Worm (Caenorhabditis elegans) whole organism, late embryonic: Measurements from ENCODE around the gene R13A1.5.

ENCODE experiments used
- F13H6.1 ChIP-seq: sonication (generic microtip); optimal IDR thresholded peaks from 2 replicates; lab custom pipeline; 2016; ENCODE audit warnings: missing genetic modification characterization, missing compliant biosample characterization
- ama-1 ChIP-seq: fragments of 150-350 bp; optimal IDR thresholded peaks from 2 replicates; lab custom pipeline; 2014
- ceh-19 ChIP-seq: fragments of 200-800 bp; sonication (Bioruptor generic); optimal IDR thresholded peaks from 2 replicates; lab custom pipeline; 2018; ENCODE audit warnings: mild to moderate bottlenecking, missing genetic modification characterization, missing compliant biosample characterization
- ceh-2 ChIP-seq: sonication (generic microtip); optimal IDR thresholded peaks from 2 replicates; lab custom pipeline; 2016; ENCODE audit warnings: missing genotype, missing genetic modification characterization, missing compliant biosample characterization
- ceh-24 ChIP-seq: sonication (generic microtip); optimal IDR thresholded peaks from 2 replicates; lab custom pipeline; 2016; ENCODE audit warnings: mild to moderate bottlenecking, missing genetic modification characterization, missing compliant biosample characterization
- ceh-30 ChIP-seq: fragments of 150-350 bp; optimal IDR thresholded peaks from 2 replicates; lab custom pipeline; 2014; ENCODE audit warnings: missing biosample characterization, missing genetic modification characterization
- ceh-31 ChIP-seq: sonication (generic microtip); optimal IDR thresholded peaks from 2 replicates; lab custom pipeline; 2016; ENCODE audit warnings: missing genetic modification characterization, missing compliant biosample characterization
- ceh-34 ChIP-seq: sonication (generic microtip); optimal IDR thresholded peaks from 2 replicates; lab custom pipeline; 2016; ENCODE audit warnings: mild to moderate bottlenecking, missing genetic modification characterization, missing compliant biosample characterization
- ceh-48 ChIP-seq: sonication (generic microtip); optimal IDR thresholded peaks from 2 replicates; lab custom pipeline; 2016; ENCODE audit warnings: missing genetic modification characterization, inconsistent platforms, missing compliant biosample characterization
- ceh-9 ChIP-seq: sonication (generic microtip); optimal IDR thresholded peaks from 2 replicates; lab custom pipeline; 2016; ENCODE audit warnings: mild to moderate bottlenecking, missing genetic modification characterization, inconsistent platforms, missing compliant biosample characterization
- dmd-4 ChIP-seq: sonication (generic microtip); optimal IDR thresholded peaks from 2 replicates; lab custom pipeline; 2016; ENCODE audit warnings: borderline replicate concordance, missing genetic modification characterization, missing compliant biosample characterization
- elt-2 ChIP-seq: sonication (generic microtip); optimal IDR thresholded peaks from 2 replicates; lab custom pipeline; 2016; ENCODE audit warnings: missing genetic modification reagents, missing genetic modification characterization, missing compliant biosample characterization
- ets-4 ChIP-seq: sonication (generic microtip); optimal IDR thresholded peaks from 2 replicates; lab custom pipeline; 2016; ENCODE audit warnings: missing genetic modification characterization, missing compliant biosample characterization
- eyg-1 ChIP-seq: sonication (generic microtip); optimal IDR thresholded peaks from 2 replicates; lab custom pipeline; 2016; ENCODE audit warnings: missing genotype, missing genetic modification characterization, missing compliant biosample characterization
- fkh-10 ChIP-seq: fragments of 150-350 bp; optimal IDR thresholded peaks from 2 replicates; lab custom pipeline; 2014; ENCODE audit warnings: missing biosample characterization, missing genetic modification reagents, missing genetic modification characterization
- fkh-6 ChIP-seq: sonication (generic microtip); optimal IDR thresholded peaks from 2 replicates; lab custom pipeline; 2016; ENCODE audit warnings: missing genetic modification characterization, missing compliant biosample characterization
- hlh-6 ChIP-seq: sonication (generic microtip); optimal IDR thresholded peaks from 2 replicates; lab custom pipeline; 2016; ENCODE audit warnings: missing genotype, missing genetic modification characterization, missing compliant biosample characterization
- hlh-8 ChIP-seq: sonication (generic microtip); optimal IDR thresholded peaks from 2 replicates; lab custom pipeline; 2016; ENCODE audit warnings: missing genotype, missing genetic modification characterization, missing compliant biosample characterization
- lim-6 ChIP-seq: sonication (generic microtip); optimal IDR thresholded peaks from 2 replicates; lab custom pipeline; 2016; ENCODE audit warnings: missing genetic modification characterization, missing compliant biosample characterization
- lin-11 ChIP-seq: fragments of 200-800 bp; sonication (Bioruptor generic); optimal IDR thresholded peaks from 2 replicates; lab custom pipeline; 2018; ENCODE audit warnings: mild to moderate bottlenecking, missing genetic modification characterization, missing compliant biosample characterization
- madf-2 ChIP-seq: sonication (generic microtip); optimal IDR thresholded peaks from 2 replicates; lab custom pipeline; 2017; ENCODE audit warnings: missing genetic modification characterization, missing compliant biosample characterization
- mec-3 ChIP-seq: sonication (generic microtip); optimal IDR thresholded peaks from 2 replicates; lab custom pipeline; 2016; ENCODE audit warnings: borderline replicate concordance, missing genetic modification characterization, missing compliant biosample characterization
- nhr-11 ChIP-seq: fragments of 150-350 bp; optimal IDR thresholded peaks from 2 replicates; lab custom pipeline; 2014; ENCODE audit warnings: missing biosample characterization, missing genetic modification characterization
- nhr-232 ChIP-seq: sonication (generic microtip); optimal IDR thresholded peaks from 2 replicates; lab custom pipeline; 2016; ENCODE audit warnings: missing genetic modification characterization, missing compliant biosample characterization
- odd-2 ChIP-seq: sonication (generic microtip); optimal IDR thresholded peaks from 2 replicates; lab custom pipeline; 2017; ENCODE audit warnings: antibody characterized with exemption, mild to moderate bottlenecking, missing genetic modification characterization, missing compliant biosample characterization
- ref-2 ChIP-seq: sonication (generic microtip); optimal IDR thresholded peaks from 2 replicates; lab custom pipeline; 2016; ENCODE audit warnings: missing genetic modification characterization, missing compliant biosample characterization
- rnt-1 ChIP-seq: sonication (generic microtip); optimal IDR thresholded peaks from 2 replicates; lab custom pipeline; 2016; ENCODE audit warnings: missing genetic modification characterization, missing compliant biosample characterization
- sox-2 ChIP-seq: fragments of 200-800 bp; sonication (Bioruptor generic); IDR thresholded peaks from 2 replicates; pipeline ENCODE4 v1.3.6; 2022; ENCODE audit warnings: missing genetic modification reagents, missing genetic modification characterization, missing compliant biosample characterization
- sox-4 ChIP-seq: sonication (generic microtip); optimal IDR thresholded peaks from 2 replicates; lab custom pipeline; 2017; ENCODE audit warnings: mild to moderate bottlenecking, missing genetic modification characterization, inconsistent platforms, missing compliant biosample characterization
- tbx-7 ChIP-seq: sonication (generic microtip); optimal IDR thresholded peaks from 2 replicates; lab custom pipeline; 2016; ENCODE audit warnings: missing genotype, missing genetic modification characterization, missing compliant biosample characterization
- unc-42 ChIP-seq: sonication (generic microtip); optimal IDR thresholded peaks from 2 replicates; lab custom pipeline; 2016; ENCODE audit warnings: missing genotype, missing genetic modification characterization, missing compliant biosample characterization
- unc-55 ChIP-seq: sonication (generic microtip); optimal IDR thresholded peaks from 2 replicates; lab custom pipeline; 2017; ENCODE audit warnings: missing biosample characterization, missing genetic modification reagents, missing genetic modification characterization
- unc-86 ChIP-seq: sonication (generic microtip); optimal IDR thresholded peaks from 2 replicates; lab custom pipeline; 2016; ENCODE audit warnings: missing genetic modification characterization, missing compliant biosample characterization
- zip-5 ChIP-seq: sonication (generic microtip); optimal IDR thresholded peaks from 2 replicates; lab custom pipeline; 2016; ENCODE audit warnings: missing genetic modification characterization, missing compliant biosample characterization
- ztf-16 ChIP-seq: sonication (generic microtip); optimal IDR thresholded peaks from 2 replicates; lab custom pipeline; 2017; ENCODE audit warnings: missing genetic modification characterization, missing compliant biosample characterization

Gene R13A1.5

ce11 chrIV:7230198-7230597 lies 38.6 kb upstream of the R13A1.5 start, which contains the start of gene cap-1 (continued):
- TF ChIP-seq ztf-16 (tag; lab: Kevin White, UChicago) (no peak), elt-2 (tag; lab: Kevin White, UChicago) (peak; percentile 43), ceh-48 (tag; lab: Kevin White, UChicago) (peak; percentile 95), ets-4 (tag; lab: Kevin White, UChicago) (peak; percentile 54)

ce11 chrIV:7228208-7228607 lies 36.6 kb upstream of the R13A1.5 start, which contains the start of gene D2024.5:
Gene D2024.5 (minus strand): TSS chrIV:7228308.
- TF ChIP-seq unc-42 (tag; lab: Kevin White, UChicago) (no peak), dmd-4 (tag; lab: Kevin White, UChicago) (no peak), ceh-30 (tag; lab: Kevin White, UChicago) (no peak), ceh-9 (tag; lab: Kevin White, UChicago) (no peak), ceh-34 (tag; lab: Kevin White, UChicago) (no peak), tbx-7 (no peak), hlh-8 (tag; lab: Kevin White, UChicago) (no peak), lim-6 (tag; lab: Kevin White, UChicago) (no peak), ref-2 (tag; lab: Kevin White, UChicago) (no peak), nhr-11 (tag; lab: Kevin White, UChicago) (no peak), zip-5 (tag; lab: Kevin White, UChicago) (no peak), ceh-48 (tag; lab: Kevin White, UChicago) (no peak), hlh-6 (tag; lab: Kevin White, UChicago) (no peak), unc-86 (no peak), eyg-1 (tag; lab: Kevin White, UChicago) (no peak), madf-2 (tag; lab: Kevin White, UChicago) (no peak), ets-4 (tag; lab: Kevin White, UChicago) (no peak), ama-1 (lab: Kevin White, UChicago) (no peak)

- no peak for TF ChIP-seq mec-3 (tag; lab: Kevin White, UChicago)
- no peak for TF ChIP-seq unc-55 (GFP tag; lab: Kevin White, UChicago)
- TF ChIP-seq sox-4 (tag; lab: Kevin White, UChicago), result no peak
- TF ChIP-seq ceh-24 (tag; lab: Kevin White, UChicago), result no peak
- TF ChIP-seq rnt-1 (tag; lab: Kevin White, UChicago), result no peak
- TF ChIP-seq ceh-2 (tag; lab: Kevin White, UChicago), result no peak
- TF ChIP-seq unc-42 (tag; lab: Kevin White, UChicago), result no peak
- TF ChIP-seq fkh-10 (GFP tag; lab: Kevin White, UChicago), result no peak
- no peak for TF ChIP-seq sox-2 (GFP tag; lab: Robert Waterston, UW)
- TF ChIP-seq lin-11 (tag; lab: Kevin White, UChicago), result no peak
- TF ChIP-seq F13H6.1, result no peak
- no peak for TF ChIP-seq ceh-31 (tag; lab: Kevin White, UChicago)
- TF ChIP-seq ceh-19 (GFP tag; lab: Kevin White, UChicago), result no peak
- no peak for TF ChIP-seq odd-2 (tag; lab: Kevin White, UChicago)
- no peak for TF ChIP-seq fkh-6
Observed at ce11 chrIV:7227072-7227471, 35.4 kb upstream of the R13A1.5 start, which contains the start of gene R13A1.10. Gene R13A1.10 (minus strand): TSS chrIV:7227172.

ce11 chrIV:7222088-7222487 lies 30.4 kb upstream of the R13A1.5 start:
- TF ChIP-seq unc-42 (tag; lab: Kevin White, UChicago), result peak; percentile 66
- TF ChIP-seq nhr-232 (tag; lab: Kevin White, UChicago), result no peak
